Worm (Caenorhabditis elegans) whole organism, L1 larva: ENCODE results near the gene lgc-38.
A peak's percentile ranks its signal among the peaks of the same experiment; 100 is the strongest.

Experiments
- C04F5.9 ChIP-seq: sonication (generic microtip); optimal IDR thresholded peaks from 2 replicates; lab custom pipeline; 2016; ENCODE audit warnings: missing genetic modification characterization, missing compliant biosample characterization
- C34B4.2 ChIP-seq: sonication (generic microtip); optimal IDR thresholded peaks from 2 replicates; lab custom pipeline; 2017; ENCODE audit warnings: mild to moderate bottlenecking, missing genetic modification characterization, missing compliant biosample characterization
- F16B12.6 ChIP-seq: fragments of 150-350 bp; optimal IDR thresholded peaks from 2 replicates; lab custom pipeline; 2014; ENCODE audit warnings: missing biosample characterization, missing genetic modification characterization
- Y116A8C.19 ChIP-seq: sonication (generic microtip); optimal IDR thresholded peaks from 2 replicates; lab custom pipeline; 2016; ENCODE audit warnings: missing compliant biosample characterization, missing genetic modification characterization, borderline replicate concordance
- aha-1 ChIP-seq: fragments of 150-350 bp; optimal IDR thresholded peaks from 2 replicates; lab custom pipeline; 2014; ENCODE audit warnings: missing biosample characterization, missing genetic modification characterization
- alr-1 ChIP-seq: fragments of 200-800 bp; sonication (Bioruptor generic); optimal IDR thresholded peaks from 2 replicates; lab custom pipeline; 2018; ENCODE audit warnings: borderline replicate concordance, mild to moderate bottlenecking, missing genetic modification characterization, missing compliant biosample characterization
- aly-2 ChIP-seq: fragments of 150-350 bp; optimal IDR thresholded peaks from 2 replicates; lab custom pipeline; 2014; ENCODE audit warnings: missing biosample characterization, missing genetic modification characterization
- ama-1 ChIP-seq: fragments of 150-350 bp; optimal IDR thresholded peaks from 2 replicates; lab custom pipeline; 2014
- blmp-1 ChIP-seq: fragments of 150-350 bp; optimal IDR thresholded peaks from 2 replicates; lab custom pipeline; 2014; ENCODE audit warnings: missing biosample characterization, missing genetic modification characterization
- ceh-63 ChIP-seq: fragments of 200-800 bp; sonication (Bioruptor generic); optimal IDR thresholded peaks from 2 replicates; lab custom pipeline; 2018; ENCODE audit warnings: mild to moderate bottlenecking, missing genetic modification characterization, missing compliant biosample characterization
- ceh-8 ChIP-seq: fragments of 200-800 bp; sonication (Bioruptor generic); optimal IDR thresholded peaks from 2 replicates; lab custom pipeline; 2018; ENCODE audit warnings: mild to moderate bottlenecking, missing genetic modification characterization, moderate library complexity, missing compliant biosample characterization
- ceh-90 ChIP-seq: sonication (generic microtip); optimal IDR thresholded peaks from 2 replicates; lab custom pipeline; 2016; ENCODE audit warnings: missing genetic modification characterization, missing compliant biosample characterization
- dsc-1 ChIP-seq: sonication (generic microtip); optimal IDR thresholded peaks from 2 replicates; lab custom pipeline; 2016; ENCODE audit warnings: mild to moderate bottlenecking, missing genetic modification characterization, missing compliant biosample characterization
- efl-3 ChIP-seq: fragments of 200-800 bp; sonication (Bioruptor generic); optimal IDR thresholded peaks from 2 replicates; lab custom pipeline; 2018; ENCODE audit warnings: mild to moderate bottlenecking, missing genetic modification characterization, missing compliant biosample characterization
- egl-13 ChIP-seq: sonication (generic microtip); optimal IDR thresholded peaks from 2 replicates; lab custom pipeline; 2016; ENCODE audit warnings: missing genotype, missing genetic modification reagents, missing genetic modification characterization, missing compliant biosample characterization
- egl-27 ChIP-seq, 2 experiments: fragments of 150-350 bp in 1 of 2; sonication (generic microtip); optimal IDR thresholded peaks; 3 replicates each; lab custom pipeline; 2017 to 2018; ENCODE audit warnings: missing biosample characterization in 2 of 2, missing genetic modification characterization in 2 of 2, missing genetic modification reagents in 2 of 2
- elt-2 ChIP-seq: sonication (generic microtip); optimal IDR thresholded peaks from 2 replicates; lab custom pipeline; 2016; ENCODE audit warnings: missing genetic modification characterization, mild to moderate bottlenecking, inconsistent platforms, missing compliant biosample characterization, missing genetic modification reagents
- elt-3 ChIP-seq, 6 experiments: fragments of 150-350 bp in 1 of 6; sonication (generic microtip); optimal IDR thresholded peaks; 2 replicates each; lab custom pipeline; 2017 to 2018; ENCODE audit warnings: missing biosample characterization in 6 of 6, missing genetic modification characterization in 6 of 6, inconsistent platforms in 1 of 6
- fkh-10 ChIP-seq: sonication (generic microtip); optimal IDR thresholded peaks from 2 replicates; lab custom pipeline; 2017; ENCODE audit warnings: missing biosample characterization, missing genetic modification reagents, missing genetic modification characterization
- fos-1 ChIP-seq: fragments of 150-350 bp; optimal IDR thresholded peaks from 2 replicates; lab custom pipeline; 2014; ENCODE audit warnings: missing biosample characterization, missing genetic modification characterization
- grh-1 ChIP-seq: fragments of 200-800 bp; sonication (Bioruptor generic); IDR thresholded peaks from 2 replicates; pipeline ENCODE4 v1.3.6; 2022; ENCODE audit warnings: missing genetic modification reagents, missing genetic modification characterization, missing compliant biosample characterization
- hlh-17 ChIP-seq: fragments of 200-800 bp; sonication (Bioruptor generic); optimal IDR thresholded peaks from 2 replicates; lab custom pipeline; 2018; ENCODE audit warnings: missing genetic modification characterization, mild to moderate bottlenecking, missing compliant biosample characterization, moderate library complexity, borderline replicate concordance
- irx-1 ChIP-seq: sonication (generic microtip); optimal IDR thresholded peaks from 2 replicates; lab custom pipeline; 2016; ENCODE audit warnings: missing genetic modification characterization, missing compliant biosample characterization
- lin-14 ChIP-seq: fragments of 200-800 bp; sonication (Bioruptor generic); optimal IDR thresholded peaks from 2 replicates; lab custom pipeline; 2018; ENCODE audit warnings: mild to moderate bottlenecking, missing genetic modification characterization, moderate library complexity, missing compliant biosample characterization
- lin-15B ChIP-seq: fragments of 150-350 bp; sonication (generic microtip); optimal IDR thresholded peaks from 3 replicates; lab custom pipeline; 2014; ENCODE audit warnings: missing biosample characterization, missing genetic modification characterization
- lin-35 ChIP-seq, 2 experiments: fragments of 150-350 bp; optimal IDR thresholded peaks; 2 replicates each; lab custom pipeline; 2014; ENCODE audit warnings: missing biosample characterization in 2 of 2, missing genetic modification characterization in 2 of 2, missing genetic modification reagents in 2 of 2
- lin-39 ChIP-seq: fragments of 150-350 bp; optimal IDR thresholded peaks from 2 replicates; lab custom pipeline; 2014; ENCODE audit warnings: missing biosample characterization, missing genetic modification reagents, missing genetic modification characterization
- lir-3 ChIP-seq: sonication (generic microtip); optimal IDR thresholded peaks from 2 replicates; lab custom pipeline; 2016; ENCODE audit warnings: mild to moderate bottlenecking, missing genetic modification characterization, moderate library complexity, missing compliant biosample characterization; ENCODE audit not compliant: poor library complexity
- mab-9 ChIP-seq: fragments of 200-800 bp; sonication (Bioruptor generic); IDR thresholded peaks from 2 replicates; pipeline ENCODE4 v1.3.6; 2022; ENCODE audit warnings: missing genetic modification reagents, missing genetic modification characterization, missing compliant biosample characterization
- mdl-1 ChIP-seq, 2 experiments: fragments of 150-350 bp; optimal IDR thresholded peaks; 2 replicates each; lab custom pipeline; 2014 to 2017; ENCODE audit warnings: missing biosample characterization in 2 of 2, missing genetic modification characterization in 2 of 2, inconsistent platforms in 1 of 2
- mef-2 ChIP-seq: fragments of 150-350 bp; optimal IDR thresholded peaks from 2 replicates; lab custom pipeline; 2014; ENCODE audit warnings: missing biosample characterization, missing genetic modification characterization
- nhr-19 ChIP-seq: fragments of 200-800 bp; sonication (Bioruptor generic); conservative IDR thresholded peaks from 2 replicates; pipeline ENCODE4 v1.3.6; 2022; ENCODE audit warnings: missing genetic modification characterization, missing compliant biosample characterization
- nhr-20 ChIP-seq: sonication (generic microtip); optimal IDR thresholded peaks from 2 replicates; lab custom pipeline; 2016; ENCODE audit warnings: mild to moderate bottlenecking, missing genetic modification characterization, missing compliant biosample characterization
- nhr-237 ChIP-seq: fragments of 150-350 bp; optimal IDR thresholded peaks from 2 replicates; lab custom pipeline; 2014; ENCODE audit warnings: missing biosample characterization, missing genetic modification characterization
- nhr-28 ChIP-seq: fragments of 150-350 bp; optimal IDR thresholded peaks from 2 replicates; lab custom pipeline; 2014; ENCODE audit warnings: missing biosample characterization, missing genetic modification characterization
- nhr-71 ChIP-seq: sonication (generic microtip); optimal IDR thresholded peaks from 2 replicates; lab custom pipeline; 2016; ENCODE audit warnings: mild to moderate bottlenecking, missing genetic modification characterization, moderate library complexity, missing compliant biosample characterization
- nhr-76 ChIP-seq: sonication (generic microtip); optimal IDR thresholded peaks from 2 replicates; lab custom pipeline; 2017; ENCODE audit warnings: missing biosample characterization, missing genetic modification characterization
- nhr-77 ChIP-seq: fragments of 150-350 bp; optimal IDR thresholded peaks from 2 replicates; lab custom pipeline; 2014; ENCODE audit warnings: missing biosample characterization, missing genetic modification characterization
- nhr-90 ChIP-seq: sonication (generic microtip); optimal IDR thresholded peaks from 2 replicates; lab custom pipeline; 2016; ENCODE audit warnings: mild to moderate bottlenecking, missing genetic modification characterization, missing compliant biosample characterization; ENCODE audit not compliant: poor library complexity
- pax-3 ChIP-seq: fragments of 200-800 bp; sonication (Bioruptor generic); optimal IDR thresholded peaks from 2 replicates; lab custom pipeline; 2018; ENCODE audit warnings: mild to moderate bottlenecking, missing genetic modification characterization, moderate library complexity, missing compliant biosample characterization
- pqm-1 ChIP-seq: sonication (generic microtip); optimal IDR thresholded peaks from 3 replicates; lab custom pipeline; 2017; ENCODE audit warnings: missing biosample characterization, missing genetic modification characterization
- skn-1 ChIP-seq: fragments of 150-350 bp; optimal IDR thresholded peaks from 2 replicates; lab custom pipeline; 2014; ENCODE audit warnings: missing biosample characterization, missing genetic modification characterization
- sptf-1 ChIP-seq: fragments of 150-350 bp; optimal IDR thresholded peaks from 2 replicates; lab custom pipeline; 2014; ENCODE audit warnings: missing biosample characterization, missing genetic modification characterization
- sup-37 ChIP-seq: fragments of 200-800 bp; sonication (Bioruptor generic); optimal IDR thresholded peaks from 2 replicates; lab custom pipeline; 2018; ENCODE audit warnings: mild to moderate bottlenecking, missing genetic modification characterization, missing compliant biosample characterization
- tlp-1 ChIP-seq: fragments of 150-350 bp; optimal IDR thresholded peaks from 2 replicates; lab custom pipeline; 2014; ENCODE audit warnings: missing biosample characterization, missing genetic modification characterization
- unc-30 ChIP-seq: sonication (generic microtip); optimal IDR thresholded peaks from 2 replicates; lab custom pipeline; 2017; ENCODE audit warnings: missing biosample characterization, missing genetic modification characterization
- unc-62 ChIP-seq: fragments of 150-350 bp; optimal IDR thresholded peaks from 2 replicates; lab custom pipeline; 2014; ENCODE audit warnings: missing biosample characterization, missing genetic modification reagents, missing genetic modification characterization
- vab-15 ChIP-seq: sonication (generic microtip); optimal IDR thresholded peaks from 2 replicates; lab custom pipeline; 2017; ENCODE audit warnings: missing genotype, mild to moderate bottlenecking, missing genetic modification characterization, missing compliant biosample characterization
- xbp-1 ChIP-seq: sonication (generic microtip); optimal IDR thresholded peaks from 2 replicates; lab custom pipeline; 2016; ENCODE audit warnings: missing genetic modification characterization, missing compliant biosample characterization
- zag-1 ChIP-seq: fragments of 150-350 bp; optimal IDR thresholded peaks from 2 replicates; lab custom pipeline; 2014; ENCODE audit warnings: missing biosample characterization, missing genetic modification characterization
- zip-4 ChIP-seq: fragments of 200-800 bp; sonication (Bioruptor generic); optimal IDR thresholded peaks from 2 replicates; lab custom pipeline; 2018; ENCODE audit warnings: mild to moderate bottlenecking, missing genetic modification characterization, moderate library complexity, missing compliant biosample characterization
- ztf-11 ChIP-seq, 2 experiments: sonication (generic microtip); optimal IDR thresholded peaks; 2 replicates each; lab custom pipeline; 2016 to 2017; ENCODE audit warnings: missing genetic modification characterization in 2 of 2, missing biosample characterization in 1 of 2, missing compliant biosample characterization in 1 of 2
- ztf-4 ChIP-seq: fragments of 150-350 bp; optimal IDR thresholded peaks from 2 replicates; lab custom pipeline; 2014; ENCODE audit warnings: missing biosample characterization, missing genetic modification characterization

lgc-38 gene

ce11 chrIII:6961937-6962504 is 46.9 kb upstream of the lgc-38 start, which contains the start of the genes rpn-6.1 and F57B9.1 (continued):
- TF ChIP-seq pqm-1 (no peak), zag-1 (tag; lab: Kevin White, UChicago) (no peak), mdl-1 (tag; optimal IDR thresholded peaks at IDR 0.05; lab: Kevin White, UChicago) (no peak), irx-1 (tag; lab: Kevin White, UChicago) (no peak), elt-3 (tag; optimal IDR thresholded peaks at IDR 0.05; lab: Kevin White, UChicago) (peak in 2 of 6 experiments; percentile 66 to 73), pax-3 (tag; lab: Kevin White, UChicago) (no peak), Y116A8C.19 (no peak), lir-3 (tag; lab: Kevin White, UChicago) (no peak), efl-3 (GFP tag; lab: Kevin White, UChicago) (no peak), skn-1 (no peak), C04F5.9 (no peak), nhr-237 (tag; lab: Kevin White, UChicago) (no peak), ceh-63 (GFP tag; lab: Kevin White, UChicago) (no peak), sptf-1 (tag; lab: Kevin White, UChicago) (no peak), ceh-90 (no peak), nhr-28 (no peak), ama-1 (lab: Kevin White, UChicago) (no peak), zip-4 (GFP tag; lab: Kevin White, UChicago) (no peak), nhr-77 (tag; lab: Kevin White, UChicago) (no peak), nhr-90 (peak; percentile 6), blmp-1 (tag; lab: Kevin White, UChicago) (peak; percentile 38), ceh-8 (GFP tag; lab: Kevin White, UChicago) (no peak), ztf-4 (tag; lab: Kevin White, UChicago) (no peak), nhr-20 (tag; lab: Kevin White, UChicago) (peak; percentile 29), vab-15 (tag; lab: Kevin White, UChicago) (no peak), C34B4.2 (no peak), mab-9 (GFP tag; lab: Robert Waterston, UW) (no peak), lin-39 (tag; lab: Kevin White, UChicago) (no peak), alr-1 (tag; lab: Kevin White, UChicago) (no peak), unc-62 (no peak), fkh-10 (GFP tag; lab: Kevin White, UChicago) (no peak), sup-37 (no peak), lin-15B (tag; lab: Kevin White, UChicago) (no peak), elt-2 (no peak), hlh-17 (GFP tag; lab: Kevin White, UChicago) (no peak), nhr-76 (tag; lab: Kevin White, UChicago) (no peak), F16B12.6 (tag; lab: Kevin White, UChicago) (no peak), nhr-19 (no peak), mef-2 (tag; lab: Kevin White, UChicago) (no peak), grh-1 (GFP tag; lab: Robert Waterston, UW) (no peak), aha-1 (tag; lab: Kevin White, UChicago) (no peak), xbp-1 (tag; lab: Kevin White, UChicago) (no peak), ztf-11 (tag; optimal IDR thresholded peaks at IDR 0.05; lab: Kevin White, UChicago) (no peak), lin-35 (GFP tag; optimal IDR thresholded peaks at IDR 0.05; lab: Kevin White, UChicago) (peak in 1 of 2 experiments; percentile 53), lin-14 (GFP tag; lab: Kevin White, UChicago) (peak; percentile 40), egl-13 (tag; lab: Kevin White, UChicago) (no peak), egl-27 (tag; optimal IDR thresholded peaks at IDR 0.05; lab: Kevin White, UChicago) (no peak), nhr-71 (tag; lab: Kevin White, UChicago) (peak; percentile 12), fos-1 (tag; lab: Kevin White, UChicago) (no peak), aly-2 (no peak), unc-30 (tag; lab: Kevin White, UChicago) (no peak), tlp-1 (tag; lab: Kevin White, UChicago) (no peak), dsc-1 (tag; lab: Kevin White, UChicago) (no peak)
